Worm (Caenorhabditis elegans) whole organism, L4 larva: ENCODE data around the gene R09D1.14.

ENCODE experiments used
- daf-19 ChIP-seq: fragments of 200-800 bp; sonication (Bioruptor generic); conservative IDR thresholded peaks from 2 replicates; pipeline ENCODE4 v1.3.6; 2022; ENCODE audit warnings: missing genetic modification characterization, missing compliant biosample characterization
- lin-1 ChIP-seq: fragments of 200-800 bp; sonication (Bioruptor generic); IDR thresholded peaks from 2 replicates; pipeline ENCODE4 v1.3.6; 2022; ENCODE audit warnings: missing genetic modification reagents, missing genetic modification characterization, missing compliant biosample characterization
- madf-9 ChIP-seq: fragments of 200-800 bp; sonication (Bioruptor generic); conservative IDR thresholded peaks from 2 replicates; pipeline ENCODE4 v1.3.6; 2022; ENCODE audit warnings: missing genetic modification reagents, missing genetic modification characterization, missing compliant biosample characterization
- nhr-6 ChIP-seq: fragments of 150-350 bp; optimal IDR thresholded peaks from 2 replicates; lab custom pipeline; 2014; ENCODE audit warnings: missing biosample characterization, missing genetic modification characterization
- pha-4 ChIP-seq, 2 experiments: fragments of 150-350 bp in 1 of 2; fragments of 200-800 bp in 1 of 2; sonication (Bioruptor generic) in 1 of 2; IDR thresholded peaks in 1 of 2; optimal IDR thresholded peaks in 1 of 2; 2 replicates each; pipeline versions ENCODE4 v1.3.6 to Lab custom; 2014 to 2022; ENCODE audit warnings: missing genetic modification characterization in 2 of 2, missing genetic modification reagents in 2 of 2, missing biosample characterization in 1 of 2, missing compliant biosample characterization in 1 of 2

ce11 chrII:9493242-9494058 lies 34.1 kb upstream of the R09D1.14 start:
- no peak for TF ChIP-seq lin-1 (GFP tag; lab: Robert Waterston, UW)
- no peak for TF ChIP-seq nhr-6
- no peak for TF ChIP-seq pha-4 (GFP tag; IDR thresholded peaks at IDR 0.05; lab: Robert Waterston, UW)
- TF ChIP-seq pha-4 (tag; optimal IDR thresholded peaks at IDR 0.05; lab: Kevin White, UChicago): no peak
- TF ChIP-seq madf-9 (GFP tag; lab: Robert Waterston, UW): no peak
- no peak for TF ChIP-seq daf-19 (GFP tag; lab: Robert Waterston, UW)
